Worm (Caenorhabditis elegans): ENCODE data around the gene C23H5.8.

C23H5.8 gene

ce11 chrIV:2113362-2114056 is at the start of gene C23H5.8:
Gene C23H5.8 (minus strand): TSS chrIV:2113412.
- TF ChIP-seq nfyb-1 (GFP tag; IDR thresholded peaks at IDR 0.05) (0 out of 2 replicates have a peak, but pooled peaks have one; percentile 11), ceh-40 (GFP tag; IDR thresholded peaks at IDR 0.05) (0 out of 2 replicates have a peak, but pooled peaks have one; percentile 36), hsf-1 (GFP tag; IDR thresholded peaks at IDR 0.05) (peak; percentile 96), nfya-2 (GFP tag; IDR thresholded peaks at IDR 0.05) (no peak)

- no peak for TF ChIP-seq ztf-22 (GFP tag; optimal IDR thresholded peaks at IDR 0.05)
- TF ChIP-seq die-1 (tag; optimal IDR thresholded peaks at IDR 0.05) = no peak
- no peak for TF ChIP-seq Y79H2A.3 (GFP tag; conservative IDR thresholded peaks at IDR 0.05)
- no peak for TF ChIP-seq madf-8 (GFP tag; conservative IDR thresholded peaks at IDR 0.05)
- no peak for TF ChIP-seq lin-54 (GFP tag; optimal IDR thresholded peaks at IDR 0.05)
- TF ChIP-seq ztf-26 (tag; optimal IDR thresholded peaks at IDR 0.05) = no peak
- no peak for TF ChIP-seq unc-62 (GFP tag; optimal IDR thresholded peaks at IDR 0.05)
- no peak for TF ChIP-seq T26A5.8 (tag; optimal IDR thresholded peaks at IDR 0.05)
- TF ChIP-seq ztf-6 (GFP tag; IDR thresholded peaks at IDR 0.05) = no peak
- TF ChIP-seq akir-1 (GFP tag; optimal IDR thresholded peaks at IDR 0.05) = no peak
- TF ChIP-seq tbp1 (GFP tag; optimal IDR thresholded peaks at IDR 0.05) = no peak
- TF ChIP-seq sptf-2 (GFP tag; optimal IDR thresholded peaks at IDR 0.05) = no peak
- TF ChIP-seq ceh-27 (GFP tag; optimal IDR thresholded peaks at IDR 0.05) = no peak
- no peak for TF ChIP-seq ZK185.1 (tag; optimal IDR thresholded peaks at IDR 0.05; ENCODE audit: poor library complexity, severe bottlenecking)
- no peak for TF ChIP-seq lin-26 (GFP tag; IDR thresholded peaks at IDR 0.05)
- no peak for TF ChIP-seq Y95B8A.8 (GFP tag; IDR thresholded peaks at IDR 0.05)
- no peak for TF ChIP-seq lsy-27 (tag; optimal IDR thresholded peaks at IDR 0.05; ENCODE audit: borderline replicate concordance, insufficient read depth)
- TF ChIP-seq sdz-38 (tag; optimal IDR thresholded peaks at IDR 0.05) = no peak
Observed at ce11 chrIV:2162256-2162655, 49.0 kb upstream of the C23H5.8 start.

ce11 chrIV:2159069-2159468 is 45.9 kb upstream of the C23H5.8 start, which contains the start of gene gcy-37:
Gene gcy-37 (minus strand): TSS chrIV:2159169.
- TF ChIP-seq madf-8 (GFP tag; conservative IDR thresholded peaks at IDR 0.05) = no peak
- TF ChIP-seq lir-1 (GFP tag; conservative IDR thresholded peaks at IDR 0.05) = no peak
- TF ChIP-seq die-1 (tag; optimal IDR thresholded peaks at IDR 0.05) = no peak
- TF ChIP-seq Y56A3A.18 (GFP tag; IDR thresholded peaks at IDR 0.05) = no peak
- TF ChIP-seq mel-28 (tag; optimal IDR thresholded peaks at IDR 0.05; ENCODE audit: borderline replicate concordance) = no peak
- no peak for TF ChIP-seq F52B5.7 (tag; optimal IDR thresholded peaks at IDR 0.05)
- no peak for TF ChIP-seq dpff-1 (tag; optimal IDR thresholded peaks at IDR 0.05)
- no peak for TF ChIP-seq mxl-1 (tag; optimal IDR thresholded peaks at IDR 0.05)
- no peak for TF ChIP-seq ztf-25 (GFP tag; IDR thresholded peaks at IDR 0.05)
- TF ChIP-seq attf-6 (GFP tag; IDR thresholded peaks at IDR 0.05) = no peak
- TF ChIP-seq Y79H2A.3 (GFP tag; conservative IDR thresholded peaks at IDR 0.05) = no peak
- no peak for TF ChIP-seq T07F8.4 (tag; optimal IDR thresholded peaks at IDR 0.05)

ce11 chrIV:2156239-2156638 is 43.0 kb upstream of the C23H5.8 start:
- TF ChIP-seq snpc-3.4 (tag; optimal IDR thresholded peaks at IDR 0.05) (no peak), hlh-26 (GFP tag; conservative IDR thresholded peaks at IDR 0.05) (no peak), madf-8 (GFP tag; conservative IDR thresholded peaks at IDR 0.05) (no peak), let-526 (GFP tag; IDR thresholded peaks at IDR 0.05) (no peak), ztf-22 (GFP tag; optimal IDR thresholded peaks at IDR 0.05) (no peak), nhr-90 (tag; optimal IDR thresholded peaks at IDR 0.05) (no peak), attf-5 (GFP tag; optimal IDR thresholded peaks at IDR 0.05) (no peak), nfya-2 (GFP tag; IDR thresholded peaks at IDR 0.05) (no peak), sea-2 (GFP tag; IDR thresholded peaks at IDR 0.05) (no peak), ztf-3 (GFP tag; optimal IDR thresholded peaks at IDR 0.05) (no peak), F57A8.1 (GFP tag; optimal IDR thresholded peaks at IDR 0.05) (no peak), die-1 (tag; optimal IDR thresholded peaks at IDR 0.05) (no peak), mcd-1 (GFP tag; IDR thresholded peaks at IDR 0.05) (no peak), aptf-3 (GFP tag; IDR thresholded peaks at IDR 0.05) (no peak)
